Worm (Caenorhabditis elegans) whole organism, young adult: ENCODE data around the gene C01G6.3.
A peak's percentile ranks its signal among the peaks of the same experiment; 100 is the strongest.

ENCODE experiments used
- C17E4.6 ChIP-seq: fragments of 200-800 bp; sonication (Bioruptor generic); IDR thresholded peaks from 2 replicates; pipeline ENCODE4 v1.3.6; 2022; ENCODE audit warnings: missing genetic modification reagents, missing genetic modification characterization, missing compliant biosample characterization
- F22D6.2 ChIP-seq: sonication (generic microtip); optimal IDR thresholded peaks from 2 replicates; lab custom pipeline; 2016; ENCODE audit warnings: mild to moderate bottlenecking, missing genetic modification characterization, missing compliant biosample characterization
- F23B12.7 ChIP-seq: sonication (generic microtip); optimal IDR thresholded peaks from 2 replicates; lab custom pipeline; 2017; ENCODE audit warnings: missing genetic modification characterization, mild to moderate bottlenecking, missing compliant biosample characterization, antibody characterized with exemption, moderate library complexity; ENCODE audit not compliant: insufficient read depth
- F37B4.10 ChIP-seq: fragments of 200-800 bp; sonication (Bioruptor generic); IDR thresholded peaks from 2 replicates; pipeline ENCODE4 v1.3.6; 2022; ENCODE audit warnings: missing genetic modification characterization, missing compliant biosample characterization
- F57C9.4 ChIP-seq: sonication (generic microtip); optimal IDR thresholded peaks from 2 replicates; lab custom pipeline; 2017; ENCODE audit warnings: mild to moderate bottlenecking, missing genetic modification characterization, missing compliant biosample characterization
- T07F8.4 ChIP-seq: sonication (generic microtip); optimal IDR thresholded peaks from 2 replicates; lab custom pipeline; 2016; ENCODE audit warnings: mild to moderate bottlenecking, missing genetic modification characterization, moderate library complexity, missing compliant biosample characterization
- Y53G8AR.9 ChIP-seq: fragments of 200-800 bp; sonication (Bioruptor generic); conservative IDR thresholded peaks from 2 replicates; pipeline ENCODE4 v1.3.6; 2022; ENCODE audit warnings: missing genetic modification reagents, missing genetic modification characterization, missing compliant biosample characterization
- Y67H2A.10 ChIP-seq: fragments of 200-800 bp; sonication (Bioruptor generic); conservative IDR thresholded peaks from 2 replicates; pipeline ENCODE4 v1.3.6; 2022; ENCODE audit warnings: missing genetic modification reagents, missing genetic modification characterization, missing compliant biosample characterization
- atf-7 ChIP-seq: sonication (generic microtip); optimal IDR thresholded peaks from 2 replicates; lab custom pipeline; 2017; ENCODE audit warnings: mild to moderate bottlenecking, missing genetic modification characterization, missing compliant biosample characterization
- attf-6 ChIP-seq: fragments of 200-800 bp; sonication (Bioruptor generic); IDR thresholded peaks from 2 replicates; pipeline ENCODE4 v1.3.6; 2022; ENCODE audit warnings: missing genetic modification reagents, missing genetic modification characterization, missing compliant biosample characterization
- bed-2 ChIP-seq: fragments of 200-800 bp; sonication (Bioruptor generic); IDR thresholded peaks from 2 replicates; pipeline ENCODE4 v1.3.6; 2022; ENCODE audit warnings: missing genetic modification reagents, missing genetic modification characterization, missing compliant biosample characterization
- ccch-3 ChIP-seq: fragments of 200-800 bp; sonication (Bioruptor generic); optimal IDR thresholded peaks from 2 replicates; lab custom pipeline; 2018; ENCODE audit warnings: mild to moderate bottlenecking, missing genetic modification characterization, missing compliant biosample characterization
- cebp-1 ChIP-seq, 2 experiments: fragments of 200-800 bp in 1 of 2; sonication (Bioruptor generic) in 1 of 2; sonication (generic microtip) in 1 of 2; IDR thresholded peaks in 1 of 2; optimal IDR thresholded peaks in 1 of 2; 2 replicates each; pipeline versions ENCODE4 v1.3.6 to Lab custom; 2017 to 2022; ENCODE audit warnings: missing compliant biosample characterization in 2 of 2, missing genetic modification characterization in 2 of 2, mild to moderate bottlenecking in 1 of 2, missing genetic modification reagents in 1 of 2, moderate library complexity in 1 of 2
- cebp-2 ChIP-seq: fragments of 200-800 bp; sonication (Bioruptor generic); IDR thresholded peaks from 2 replicates; pipeline ENCODE4 v1.3.6; 2022; ENCODE audit warnings: missing genetic modification characterization, missing compliant biosample characterization
- ceh-40 ChIP-seq: fragments of 200-800 bp; sonication (Bioruptor generic); IDR thresholded peaks from 2 replicates; pipeline ENCODE4 v1.3.6; 2022; ENCODE audit warnings: missing genetic modification characterization, missing compliant biosample characterization
- efl-1 ChIP-seq: fragments of 150-350 bp; optimal IDR thresholded peaks from 2 replicates; lab custom pipeline; 2014; ENCODE audit warnings: missing biosample characterization, missing genetic modification reagents, missing genetic modification characterization
- egl-18 ChIP-seq: fragments of 200-800 bp; sonication (Bioruptor generic); IDR thresholded peaks from 2 replicates; pipeline ENCODE4 v1.3.6; 2022; ENCODE audit warnings: missing genetic modification reagents, missing genetic modification characterization, missing compliant biosample characterization
- egrh-3 ChIP-seq: fragments of 200-800 bp; sonication (Bioruptor generic); IDR thresholded peaks from 2 replicates; pipeline ENCODE4 v1.3.6; 2022; ENCODE audit warnings: missing genetic modification reagents, missing genetic modification characterization, missing compliant biosample characterization
- fkh-3 ChIP-seq: sonication (generic microtip); optimal IDR thresholded peaks from 2 replicates; lab custom pipeline; 2016; ENCODE audit warnings: mild to moderate bottlenecking, missing genetic modification characterization, missing compliant biosample characterization
- him-1 ChIP-seq: sonication (generic microtip); optimal IDR thresholded peaks from 2 replicates; lab custom pipeline; 2016; ENCODE audit warnings: missing genotype, missing genetic modification reagents, missing genetic modification characterization, missing compliant biosample characterization
- hlh-12 ChIP-seq: sonication (generic microtip); optimal IDR thresholded peaks from 2 replicates; lab custom pipeline; 2016; ENCODE audit warnings: missing genetic modification characterization, missing compliant biosample characterization
- hlh-26 ChIP-seq: fragments of 200-800 bp; sonication (Bioruptor generic); conservative IDR thresholded peaks from 2 replicates; pipeline ENCODE4 v1.3.6; 2022; ENCODE audit warnings: missing genetic modification reagents, missing genetic modification characterization, missing compliant biosample characterization
- lin-35 ChIP-seq, 3 experiments: fragments of 150-350 bp in 2 of 3; sonication (generic microtip) in 1 of 3; optimal IDR thresholded peaks; 2 replicates each; lab custom pipeline; 2014 to 2018; ENCODE audit warnings: missing biosample characterization in 3 of 3, missing genetic modification characterization in 3 of 3, missing genetic modification reagents in 3 of 3
- lin-40 ChIP-seq: sonication (generic microtip); optimal IDR thresholded peaks from 2 replicates; lab custom pipeline; 2016; ENCODE audit warnings: missing genetic modification characterization, mild to moderate bottlenecking, missing compliant biosample characterization, missing genotype, missing genetic modification reagents
- lsl-1 ChIP-seq: fragments of 200-800 bp; sonication (Bioruptor generic); optimal IDR thresholded peaks from 2 replicates; lab custom pipeline; 2018; ENCODE audit warnings: mild to moderate bottlenecking, missing genetic modification characterization, moderate library complexity, missing compliant biosample characterization
- lsy-27 ChIP-seq: sonication (generic microtip); optimal IDR thresholded peaks from 2 replicates; lab custom pipeline; 2017; ENCODE audit warnings: missing genetic modification characterization, mild to moderate bottlenecking, missing compliant biosample characterization, antibody characterized with exemption, missing genotype, borderline replicate concordance; ENCODE audit not compliant: insufficient read depth
- madf-3 ChIP-seq: fragments of 200-800 bp; sonication (Bioruptor generic); IDR thresholded peaks from 2 replicates; pipeline ENCODE4 v1.3.6; 2022; ENCODE audit warnings: missing genetic modification reagents, missing genetic modification characterization, missing compliant biosample characterization
- madf-6 ChIP-seq: fragments of 200-800 bp; sonication (Bioruptor generic); IDR thresholded peaks from 2 replicates; pipeline ENCODE4 v1.3.6; 2022; ENCODE audit warnings: missing genetic modification reagents, missing genetic modification characterization, missing compliant biosample characterization
- madf-8 ChIP-seq: fragments of 200-800 bp; sonication (Bioruptor generic); conservative IDR thresholded peaks from 2 replicates; pipeline ENCODE4 v1.3.6; 2022; ENCODE audit warnings: missing genetic modification reagents, missing genetic modification characterization, missing compliant biosample characterization
- nfyb-1 ChIP-seq: fragments of 200-800 bp; sonication (Bioruptor generic); IDR thresholded peaks from 2 replicates; pipeline ENCODE4 v1.3.6; 2022; ENCODE audit warnings: missing genetic modification reagents, missing genetic modification characterization, missing compliant biosample characterization
- nhr-80 ChIP-seq: sonication (generic microtip); optimal IDR thresholded peaks from 2 replicates; lab custom pipeline; 2016; ENCODE audit warnings: missing genetic modification characterization, missing compliant biosample characterization
- nhr-90 ChIP-seq: sonication (generic microtip); optimal IDR thresholded peaks from 2 replicates; lab custom pipeline; 2016; ENCODE audit warnings: missing genotype, mild to moderate bottlenecking, missing genetic modification characterization, missing compliant biosample characterization
- rcor-1 ChIP-seq: fragments of 200-800 bp; sonication (Bioruptor generic); IDR thresholded peaks from 2 replicates; pipeline ENCODE4 v1.3.6; 2022; ENCODE audit warnings: missing genetic modification reagents, missing genetic modification characterization, missing compliant biosample characterization
- rpc-1 ChIP-seq, 2 experiments: fragments of 150-350 bp in 1 of 2; sonication (generic microtip) in 1 of 2; optimal IDR thresholded peaks; 2 replicates each; lab custom pipeline; 2014 to 2018; ENCODE audit warnings: missing biosample characterization in 1 of 2, missing genetic modification characterization in 1 of 2, missing genetic modification reagents in 1 of 2, missing genotype in 1 of 2
- snpc-1.1 ChIP-seq: sonication (generic microtip); optimal IDR thresholded peaks from 2 replicates; lab custom pipeline; 2017; ENCODE audit warnings: missing genetic modification characterization, mild to moderate bottlenecking, missing compliant biosample characterization, antibody characterized with exemption, moderate library complexity, missing genotype, missing genetic modification reagents; ENCODE audit not compliant: insufficient read depth
- snpc-3.4 ChIP-seq: sonication (generic microtip); optimal IDR thresholded peaks from 2 replicates; lab custom pipeline; 2017; ENCODE audit warnings: missing genetic modification characterization, mild to moderate bottlenecking, missing compliant biosample characterization, antibody characterized with exemption, moderate library complexity, missing genotype, missing genetic modification reagents
- snpc-4 ChIP-seq, 5 experiments: fragments of 150-350 bp in 1 of 5; sonication (generic microtip) in 4 of 5; optimal IDR thresholded peaks; 2 replicates each; lab custom pipeline; 2014 to 2018; ENCODE audit warnings: missing genetic modification characterization in 5 of 5, missing biosample characterization in 3 of 5, antibody characterized with exemption in 2 of 5, mild to moderate bottlenecking in 2 of 5, missing compliant biosample characterization in 2 of 5, missing genotype in 2 of 5, moderate library complexity in 2 of 5, missing genetic modification reagents in 1 of 5
- tbp1 ChIP-seq: fragments of 200-800 bp; sonication (Bioruptor generic); optimal IDR thresholded peaks from 2 replicates; lab custom pipeline; 2018; ENCODE audit warnings: mild to moderate bottlenecking, missing genetic modification characterization, missing compliant biosample characterization
- unc-62 ChIP-seq: fragments of 150-350 bp; optimal IDR thresholded peaks from 2 replicates; lab custom pipeline; 2014; ENCODE audit warnings: missing biosample characterization, missing genetic modification reagents, missing genetic modification characterization
- xnd-1 ChIP-seq: sonication (generic microtip); optimal IDR thresholded peaks from 2 replicates; lab custom pipeline; 2016; ENCODE audit warnings: missing genotype, missing genetic modification reagents, missing genetic modification characterization, missing compliant biosample characterization
- zfh-2 ChIP-seq: fragments of 200-800 bp; sonication (Bioruptor generic); conservative IDR thresholded peaks from 2 replicates; pipeline ENCODE4 v1.3.6; 2022; ENCODE audit warnings: missing genetic modification reagents, missing genetic modification characterization, missing compliant biosample characterization
- ztf-18 ChIP-seq: sonication (generic microtip); optimal IDR thresholded peaks from 2 replicates; lab custom pipeline; 2016; ENCODE audit warnings: missing genotype, mild to moderate bottlenecking, missing genetic modification characterization, missing compliant biosample characterization

Gene C01G6.3

DNA sequence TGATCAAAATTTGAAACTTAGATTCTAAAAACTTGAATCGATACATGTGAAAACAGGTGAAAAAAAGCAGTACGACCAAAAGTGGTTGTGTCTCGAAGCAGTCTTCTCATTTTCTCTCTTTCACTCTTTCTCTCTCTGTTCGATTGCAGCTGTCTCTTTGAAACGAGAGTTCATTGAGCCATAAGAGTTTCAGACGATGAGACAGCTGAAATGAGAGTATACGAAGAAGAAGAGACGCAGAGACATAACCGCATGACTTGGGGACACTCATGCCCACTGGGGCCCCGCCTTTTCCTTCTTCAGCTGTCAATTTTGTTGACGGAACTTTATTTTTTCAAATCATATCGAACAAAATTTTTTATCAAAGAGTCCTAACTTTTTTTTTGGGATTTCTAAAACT is 4.3 kb downstream of the C01G6.3 start (continued):
- TF ChIP-seq unc-62 (GFP tag; lab: Kevin White, UChicago): peak; percentile 86
- TF ChIP-seq Y53G8AR.9 (GFP tag; lab: Robert Waterston, UW): 0 out of 2 replicates have a peak, but pooled peaks have one; percentile 31
- TF ChIP-seq egl-18 (GFP tag; lab: Robert Waterston, UW): peak; percentile 4; the same call in 1 of the 2 replicates
- no peak for TF ChIP-seq T07F8.4 (tag; lab: Kevin White, UChicago)
- peak; percentile 32; the same call in 1 of the 2 replicates for TF ChIP-seq zfh-2 (GFP tag; lab: Robert Waterston, UW)
- 0 out of 2 replicates have a peak, but pooled peaks have one; percentile 68 for TF ChIP-seq F37B4.10
- no peak for TF ChIP-seq lsy-27
- TF ChIP-seq atf-7 (tag; lab: Kevin White, UChicago): peak; percentile 34
- no peak for TF ChIP-seq bed-2 (GFP tag; lab: Robert Waterston, UW)
- TF ChIP-seq C17E4.6 (GFP tag; lab: Robert Waterston, UW): no peak
- peak; percentile 16 for TF ChIP-seq ztf-18 (tag; lab: Kevin White, UChicago)

DNA sequence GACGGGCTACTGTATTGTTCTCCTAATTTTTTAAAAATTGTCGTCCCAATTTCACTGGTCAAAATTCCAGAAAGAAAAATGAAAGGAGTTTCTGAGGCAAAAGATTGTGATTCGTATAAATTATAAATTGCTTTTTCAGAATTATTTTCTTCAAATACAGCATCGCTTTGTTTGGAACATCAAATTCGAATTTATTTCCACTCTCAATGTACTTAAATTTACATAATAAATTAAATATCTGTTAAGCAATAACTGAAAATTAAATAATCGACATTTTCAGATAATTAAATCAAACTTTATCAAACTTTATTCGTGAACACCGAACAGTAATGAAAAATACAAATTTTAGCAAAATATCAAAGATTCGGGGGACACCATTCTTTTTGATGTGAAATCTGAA is 5.0 kb downstream of the C01G6.3 start:
- TF ChIP-seq snpc-4 (GFP tag; optimal IDR thresholded peaks at IDR 0.05; lab: Kevin White, UChicago) (no peak), snpc-4 (tag; optimal IDR thresholded peaks at IDR 0.05; lab: Kevin White, UChicago) (peak in 1 of 4 experiments; percentile 26), xnd-1 (tag; lab: Kevin White, UChicago) (peak; percentile 22), Y53G8AR.9 (GFP tag; lab: Robert Waterston, UW) (0 out of 2 replicates have a peak, but pooled peaks have one; percentile 48), F22D6.2 (tag; lab: Kevin White, UChicago) (no peak)

DNA sequence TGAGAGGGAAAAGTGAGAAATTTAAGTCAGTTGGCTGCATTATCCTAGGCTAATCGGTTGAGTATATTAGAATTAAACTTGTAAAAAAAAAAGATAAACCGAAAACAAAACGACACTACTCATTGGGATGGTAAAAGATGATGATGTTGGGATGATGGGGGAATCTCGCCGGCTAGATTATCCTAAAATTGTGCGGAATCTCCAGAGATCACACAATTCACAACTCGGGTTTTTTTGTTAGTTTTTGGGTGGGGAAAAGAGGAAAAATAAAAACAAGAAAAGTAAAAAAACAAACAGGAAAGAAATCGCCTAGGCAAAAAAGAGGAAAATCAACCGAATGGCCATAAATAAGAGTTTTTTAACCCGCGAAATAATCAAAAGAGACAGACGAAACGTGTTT is 5.5 kb downstream of the C01G6.3 start:
- TF ChIP-seq efl-1 (GFP tag; lab: Kevin White, UChicago) (no peak), F23B12.7 (tag; lab: Kevin White, UChicago) (no peak), zfh-2 (GFP tag; lab: Robert Waterston, UW) (no peak), egl-18 (GFP tag; lab: Robert Waterston, UW) (no peak), madf-6 (GFP tag; lab: Robert Waterston, UW) (peak; percentile 22; the same call in 1 of the 2 replicates), hlh-12 (tag; lab: Kevin White, UChicago) (no peak), madf-3 (GFP tag; lab: Robert Waterston, UW) (peak; percentile 64; the same call in 1 of the 2 replicates), him-1 (tag; lab: Kevin White, UChicago) (no peak), attf-6 (no peak), tbp1 (GFP tag; lab: Kevin White, UChicago) (no peak), nfyb-1 (GFP tag; lab: Robert Waterston, UW) (no peak), egrh-3 (GFP tag; lab: Robert Waterston, UW) (no peak), fkh-3 (tag; lab: Kevin White, UChicago) (no peak), F57C9.4 (tag; lab: Kevin White, UChicago) (no peak), nhr-90 (no peak), rpc-1 (optimal IDR thresholded peaks at IDR 0.05; lab: Kevin White, UChicago) (no peak), rpc-1 (tag; optimal IDR thresholded peaks at IDR 0.05; lab: Kevin White, UChicago) (no peak), madf-8 (no peak), rcor-1 (GFP tag; lab: Robert Waterston, UW) (no peak), snpc-1.1 (tag; lab: Kevin White, UChicago) (no peak), ccch-3 (GFP tag; lab: Kevin White, UChicago) (no peak), cebp-2 (GFP tag; lab: Robert Waterston, UW) (no peak), hlh-26 (no peak), snpc-3.4 (no peak), lsl-1 (GFP tag; lab: Kevin White, UChicago) (no peak), bed-2 (GFP tag; lab: Robert Waterston, UW) (no peak), ceh-40 (no peak), cebp-1 (GFP tag; IDR thresholded peaks at IDR 0.05; lab: Robert Waterston, UW) (no peak), cebp-1 (tag; optimal IDR thresholded peaks at IDR 0.05; lab: Kevin White, UChicago) (peak; percentile 4), lin-40 (tag; lab: Kevin White, UChicago) (no peak), Y67H2A.10 (no peak), atf-7 (tag; lab: Kevin White, UChicago) (no peak), lin-35 (GFP tag; optimal IDR thresholded peaks at IDR 0.05; lab: Kevin White, UChicago) (no peak), unc-62 (GFP tag; lab: Kevin White, UChicago) (no peak), nhr-80 (no peak)
